Worm (Caenorhabditis elegans): ENCODE measurements around the gene str-52.

str-52 gene

DNA sequence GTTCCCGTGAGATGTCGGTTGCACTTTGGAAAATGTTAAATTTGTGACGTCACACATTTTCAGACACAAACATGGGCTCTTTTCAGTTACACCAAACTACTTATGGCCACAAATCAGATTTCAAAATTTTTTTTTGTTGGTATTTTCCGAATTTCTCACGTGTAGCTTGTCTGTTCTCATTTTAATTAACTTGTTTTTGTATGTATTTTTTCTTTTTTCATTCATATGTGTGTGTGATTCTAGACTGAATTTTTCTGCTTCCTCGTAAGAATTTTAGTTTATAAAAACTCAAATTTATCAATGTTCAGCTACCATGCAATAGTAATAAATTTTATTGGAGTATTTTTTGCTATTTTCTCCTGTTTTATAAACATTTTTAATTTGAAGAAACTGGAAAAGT, 10.9 kb upstream of the str-52 start, which contains the start of gene srbc-22:
Gene srbc-22, plus strand, starts transcription at position 301 of the 400 bp plus-strand sequence.
- no peak for TF ChIP-seq sem-4 (tag; optimal IDR thresholded peaks at IDR 0.05)
- no peak for TF ChIP-seq mdl-1 (tag; optimal IDR thresholded peaks at IDR 0.05)
- TF ChIP-seq unc-39 (tag; optimal IDR thresholded peaks at IDR 0.05): no peak
- TF ChIP-seq C34F6.9 (tag; optimal IDR thresholded peaks at IDR 0.05): no peak
- TF ChIP-seq F13H6.1 (tag; optimal IDR thresholded peaks at IDR 0.05): no peak
- no peak for TF ChIP-seq aly-2 (tag; optimal IDR thresholded peaks at IDR 0.05)
- no peak for TF ChIP-seq unc-55 (GFP tag; optimal IDR thresholded peaks at IDR 0.05)
- TF ChIP-seq nhr-23 (tag; optimal IDR thresholded peaks at IDR 0.05): no peak
- TF ChIP-seq zag-1 (tag; optimal IDR thresholded peaks at IDR 0.05): no peak
- no peak for TF ChIP-seq elt-1 (tag; optimal IDR thresholded peaks at IDR 0.05)
- no peak for TF ChIP-seq fos-1 (tag; optimal IDR thresholded peaks at IDR 0.05)
- TF ChIP-seq mab-5 (tag; optimal IDR thresholded peaks at IDR 0.05): no peak
- TF ChIP-seq crh-2 (tag; optimal IDR thresholded peaks at IDR 0.05): no peak
- no peak for TF ChIP-seq lin-11 (tag; optimal IDR thresholded peaks at IDR 0.05)
- TF ChIP-seq nhr-77 (tag; optimal IDR thresholded peaks at IDR 0.05): no peak
- TF ChIP-seq snpc-4 (tag; optimal IDR thresholded peaks at IDR 0.05): no peak
- TF ChIP-seq blmp-1 (tag; optimal IDR thresholded peaks at IDR 0.05; ENCODE audit: insufficient read depth): no peak
- TF ChIP-seq ztf-4 (tag; optimal IDR thresholded peaks at IDR 0.05): no peak

DNA sequence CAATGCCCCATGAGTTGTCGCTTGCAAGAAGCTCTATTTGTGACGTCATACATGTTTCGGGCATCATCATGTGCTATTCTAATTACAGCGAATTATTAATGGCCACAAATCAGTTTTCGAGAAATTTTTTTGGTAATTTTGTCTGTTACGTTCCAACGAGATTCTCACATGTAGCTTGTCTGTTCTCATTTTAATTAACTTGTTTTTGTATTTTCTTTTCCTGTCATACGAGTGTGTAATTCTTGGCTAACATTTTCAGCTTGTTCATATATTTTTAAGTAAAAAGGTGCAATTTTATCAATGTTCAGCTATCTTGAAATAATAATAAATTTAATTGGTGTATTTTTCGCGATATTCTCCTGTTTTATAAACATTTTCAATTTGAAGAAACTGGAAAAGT, 9.3 kb upstream of the str-52 start, which contains the start of gene srbc-21:
Gene srbc-21, plus strand, starts transcription at position 301 of the 400 bp plus-strand sequence.
- no peak for TF ChIP-seq zag-1 (tag; optimal IDR thresholded peaks at IDR 0.05)
- TF ChIP-seq crh-2 (tag; optimal IDR thresholded peaks at IDR 0.05): no peak

DNA sequence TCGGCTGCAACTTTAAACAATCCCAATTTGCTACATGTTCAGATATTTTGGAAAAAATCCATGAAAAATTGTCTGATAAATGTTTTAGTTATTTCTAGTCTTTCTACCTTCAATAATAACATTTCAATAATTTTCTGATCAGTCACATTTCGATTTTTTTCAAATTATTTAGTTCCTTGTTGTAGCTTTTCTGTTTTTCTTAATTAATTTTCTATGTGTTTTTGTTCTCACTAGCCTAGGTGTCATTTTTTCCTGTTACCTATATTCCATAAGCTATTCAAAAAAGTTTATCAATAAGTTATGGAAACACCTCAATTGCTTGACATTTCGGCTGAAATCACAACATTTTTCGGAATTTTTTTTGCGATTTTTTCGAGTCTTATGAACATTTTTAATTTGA, 7.3 kb upstream of the str-52 start, which contains the start of gene srbc-23:
Gene srbc-23, plus strand, starts transcription at position 301 of the 400 bp plus-strand sequence.
- TF ChIP-seq nhr-12 (tag; optimal IDR thresholded peaks at IDR 0.05): no peak
- TF ChIP-seq elt-1 (tag; optimal IDR thresholded peaks at IDR 0.05): no peak
- no peak for TF ChIP-seq mbf-1 (tag; optimal IDR thresholded peaks at IDR 0.05)
- TF ChIP-seq ceh-82 (tag; optimal IDR thresholded peaks at IDR 0.05): no peak
- TF ChIP-seq F13H6.1 (tag; optimal IDR thresholded peaks at IDR 0.05): no peak
- TF ChIP-seq sem-4 (tag; optimal IDR thresholded peaks at IDR 0.05): no peak
- no peak for TF ChIP-seq mdl-1 (tag; optimal IDR thresholded peaks at IDR 0.05)
- TF ChIP-seq nhr-11 (tag; optimal IDR thresholded peaks at IDR 0.05): no peak
- no peak for TF ChIP-seq ztf-11 (tag; optimal IDR thresholded peaks at IDR 0.05)
- TF ChIP-seq egl-27 (tag; optimal IDR thresholded peaks at IDR 0.05): no peak
- no peak for TF ChIP-seq sma-9 (GFP tag; optimal IDR thresholded peaks at IDR 0.05)
- no peak for TF ChIP-seq sma-9 (tag; optimal IDR thresholded peaks at IDR 0.05)
- TF ChIP-seq nhr-25 (tag; optimal IDR thresholded peaks at IDR 0.05): no peak
- TF ChIP-seq unc-39 (tag; optimal IDR thresholded peaks at IDR 0.05): no peak
- TF ChIP-seq nhr-77 (tag; optimal IDR thresholded peaks at IDR 0.05): no peak
- no peak for TF ChIP-seq skn-1 (tag; optimal IDR thresholded peaks at IDR 0.05)
- TF ChIP-seq zag-1 (tag; optimal IDR thresholded peaks at IDR 0.05): no peak

ce11 chrV:2151458-2151857, 5.5 kb upstream of the str-52 start, which contains the start of gene srbc-24:
Gene srbc-24 (plus strand): TSS chrV:2151758.
- TF ChIP-seq nhr-21 (tag; optimal IDR thresholded peaks at IDR 0.05) (no peak), ceh-82 (tag; optimal IDR thresholded peaks at IDR 0.05) (no peak), peb-1 (tag; optimal IDR thresholded peaks at IDR 0.05) (no peak), ztf-4 (tag; optimal IDR thresholded peaks at IDR 0.05) (no peak), mdl-1 (tag; optimal IDR thresholded peaks at IDR 0.05) (no peak), mab-5 (tag; optimal IDR thresholded peaks at IDR 0.05) (no peak), unc-55 (GFP tag; optimal IDR thresholded peaks at IDR 0.05) (no peak), sem-4 (tag; optimal IDR thresholded peaks at IDR 0.05) (no peak), fos-1 (tag; optimal IDR thresholded peaks at IDR 0.05) (no peak), elt-1 (tag; optimal IDR thresholded peaks at IDR 0.05) (no peak), elt-3 (tag; optimal IDR thresholded peaks at IDR 0.05) (no peak), F13H6.1 (tag; optimal IDR thresholded peaks at IDR 0.05) (no peak), blmp-1 (tag; optimal IDR thresholded peaks at IDR 0.05; ENCODE audit: insufficient read depth) (no peak), skn-1 (tag; optimal IDR thresholded peaks at IDR 0.05) (no peak), dmd-4 (tag; optimal IDR thresholded peaks at IDR 0.05) (no peak), nhr-129 (tag; optimal IDR thresholded peaks at IDR 0.05) (no peak), nhr-11 (tag; optimal IDR thresholded peaks at IDR 0.05) (no peak), unc-39 (tag; optimal IDR thresholded peaks at IDR 0.05) (no peak), C34F6.9 (tag; optimal IDR thresholded peaks at IDR 0.05) (no peak), R02D3.7 (tag; optimal IDR thresholded peaks at IDR 0.05) (no peak)

- TF ChIP-seq nhr-23 (tag; optimal IDR thresholded peaks at IDR 0.05) (no peak), nhr-77 (tag; optimal IDR thresholded peaks at IDR 0.05) (no peak), ceh-16 (tag; optimal IDR thresholded peaks at IDR 0.05) (no peak), unc-39 (tag; optimal IDR thresholded peaks at IDR 0.05) (no peak), lin-13 (GFP tag; optimal IDR thresholded peaks at IDR 0.05) (no peak), mbf-1 (tag; optimal IDR thresholded peaks at IDR 0.05) (no peak), ceh-82 (tag; optimal IDR thresholded peaks at IDR 0.05) (no peak), sem-4 (tag; optimal IDR thresholded peaks at IDR 0.05) (no peak), ztf-1 (GFP tag; conservative IDR thresholded peaks at IDR 0.05) (no peak), lin-39 (tag; optimal IDR thresholded peaks at IDR 0.05) (no peak), ztf-11 (tag; optimal IDR thresholded peaks at IDR 0.05) (no peak)
Measured at ce11 chrV:2150876-2151275, 4.9 kb upstream of the str-52 start, which contains the start of gene C45H4.13. Gene C45H4.13 (minus strand): TSS chrV:2150976.
